Fruit fly (Drosophila melanogaster) whole organism, embryonic: ENCODE results near the gene LysRS.

Experiments used
- Atf6 ChIP-seq: fragments of 200-800 bp; sonication (Bioruptor generic); IDR thresholded peaks from 2 replicates; pipeline ENCODE4 v1.3.6; 2022; ENCODE audit warnings: missing biosample characterization, missing genetic modification characterization
- BtbVII ChIP-seq: fragments of 200-800 bp; sonication (Bioruptor generic); optimal IDR thresholded peaks from 3 replicates; lab custom pipeline; 2017; ENCODE audit warnings: missing biosample characterization, mild to moderate bottlenecking, missing genetic modification characterization
- CG1024 ChIP-seq: fragments of 200-800 bp; sonication (Bioruptor generic); IDR thresholded peaks from 2 replicates; pipeline ENCODE4 v1.3.6; 2022; ENCODE audit warnings: missing biosample characterization, missing genetic modification characterization
- CG10321 ChIP-seq: fragments of 200-800 bp; sonication (Bioruptor generic); IDR thresholded peaks from 2 replicates; pipeline ENCODE4 v1.3.6; 2022; ENCODE audit warnings: missing biosample characterization, missing genetic modification characterization
- CG11456 ChIP-seq: fragments of 200-800 bp; sonication (Bioruptor generic); IDR thresholded peaks from 3 replicates; pipeline ENCODE4 v1.3.6; 2022; ENCODE audit warnings: missing biosample characterization, missing genetic modification characterization
- CG11695 ChIP-seq: fragments of 200-800 bp; sonication (Bioruptor generic); IDR thresholded peaks from 3 replicates; pipeline ENCODE4 v1.3.6; 2022; ENCODE audit warnings: missing biosample characterization, missing genetic modification characterization
- CG11723 ChIP-seq: fragments of 200-800 bp; sonication (Bioruptor generic); optimal IDR thresholded peaks from 2 replicates; lab custom pipeline; 2017; ENCODE audit warnings: missing biosample characterization, mild to moderate bottlenecking, missing genetic modification characterization
- CG12071 ChIP-seq: fragments of 200-800 bp; sonication (Bioruptor generic); optimal IDR thresholded peaks from 3 replicates; lab custom pipeline; 2018; ENCODE audit warnings: missing biosample characterization, mild to moderate bottlenecking, missing genetic modification characterization
- CG12769 ChIP-seq: fragments of 200-800 bp; sonication (Bioruptor generic); optimal IDR thresholded peaks from 2 replicates; lab custom pipeline; 2019; ENCODE audit warnings: missing biosample characterization, mild to moderate bottlenecking, missing genetic modification characterization, moderate library complexity
- CG15073 ChIP-seq: fragments of 200-800 bp; sonication (Bioruptor generic); optimal IDR thresholded peaks from 2 replicates; lab custom pipeline; 2016; ENCODE audit warnings: missing biosample characterization, missing genetic modification characterization
- CG2116 ChIP-seq: fragments of 200-800 bp; sonication (Bioruptor generic); optimal IDR thresholded peaks from 3 replicates; lab custom pipeline; 2018; ENCODE audit warnings: missing biosample characterization, mild to moderate bottlenecking, missing genetic modification characterization
- CG2678 ChIP-seq: fragments of 200-800 bp; sonication (Bioruptor generic); optimal IDR thresholded peaks from 3 replicates; lab custom pipeline; 2019; ENCODE audit warnings: missing biosample characterization, mild to moderate bottlenecking, missing genetic modification characterization, moderate library complexity
- CG30403 ChIP-seq: fragments of 200-800 bp; sonication (Bioruptor generic); optimal IDR thresholded peaks from 3 replicates; lab custom pipeline; 2016; ENCODE audit warnings: missing biosample characterization, missing genetic modification characterization
- CG31441 ChIP-seq: fragments of 200-800 bp; sonication (Bioruptor generic); IDR thresholded peaks from 2 replicates; pipeline ENCODE4 v1.3.6; 2022; ENCODE audit warnings: missing biosample characterization, missing genetic modification characterization
- CG32772 ChIP-seq: fragments of 200-800 bp; sonication (Bioruptor generic); IDR thresholded peaks from 2 replicates; pipeline ENCODE4 v1.3.6; 2022; ENCODE audit warnings: missing biosample characterization, missing genetic modification characterization
- CG3281 ChIP-seq: fragments of 200-800 bp; sonication (Bioruptor generic); optimal IDR thresholded peaks from 3 replicates; lab custom pipeline; 2017; ENCODE audit warnings: missing biosample characterization, mild to moderate bottlenecking, missing genetic modification characterization
- CG34376 ChIP-seq: fragments of 200-800 bp; sonication (Bioruptor generic); optimal IDR thresholded peaks from 2 replicates; lab custom pipeline; 2018; ENCODE audit warnings: missing biosample characterization, mild to moderate bottlenecking, missing genetic modification characterization
- CG4360 ChIP-seq: fragments of 200-800 bp; sonication (Bioruptor generic); IDR thresholded peaks from 2 replicates; pipeline ENCODE4 v1.3.6; 2022; ENCODE audit warnings: missing biosample characterization, missing genetic modification characterization
- CG43689 ChIP-seq: fragments of 200-800 bp; sonication (Bioruptor generic); IDR thresholded peaks from 2 replicates; pipeline ENCODE4 v1.3.6; 2022; ENCODE audit warnings: missing biosample characterization, missing genetic modification characterization
- CG4730 ChIP-seq: fragments of 200-800 bp; sonication (Bioruptor generic); IDR thresholded peaks from 2 replicates; pipeline ENCODE4 v1.3.6; 2022; ENCODE audit warnings: missing biosample characterization, missing genetic modification characterization
- CG6813 ChIP-seq: fragments of 200-800 bp; sonication (Bioruptor generic); optimal IDR thresholded peaks from 2 replicates; lab custom pipeline; 2017; ENCODE audit warnings: missing biosample characterization, missing genetic modification characterization, mild to moderate bottlenecking, moderate library complexity, missing genetic modification reagents
- CG7271 ChIP-seq: fragments of 200-800 bp; sonication (Bioruptor generic); optimal IDR thresholded peaks from 2 replicates; lab custom pipeline; 2018; ENCODE audit warnings: missing biosample characterization, mild to moderate bottlenecking, missing genetic modification characterization, moderate library complexity
- CG9727 ChIP-seq: fragments of 200-800 bp; sonication (Bioruptor generic); optimal IDR thresholded peaks from 3 replicates; lab custom pipeline; 2017; ENCODE audit warnings: missing biosample characterization, mild to moderate bottlenecking, missing genetic modification characterization
- CG9817 ChIP-seq: fragments of 200-800 bp; sonication (Bioruptor generic); optimal IDR thresholded peaks from 2 replicates; lab custom pipeline; 2018; ENCODE audit warnings: missing biosample characterization, mild to moderate bottlenecking, missing genetic modification characterization, moderate library complexity
- Camta ChIP-seq: fragments of 200-800 bp; sonication (Bioruptor generic); optimal IDR thresholded peaks from 2 replicates; lab custom pipeline; 2016; ENCODE audit warnings: missing biosample characterization, missing genetic modification characterization
- CkIIα-i1 ChIP-seq: fragments of 200-800 bp; sonication (Bioruptor generic); IDR thresholded peaks from 2 replicates; pipeline ENCODE4 v1.3.6; 2022; ENCODE audit warnings: missing biosample characterization, missing genetic modification characterization
- D ChIP-seq, 2 experiments: fragments of 200-800 bp in 1 of 2; fragments of >200 bp in 1 of 2; sonication (Bioruptor generic) in 1 of 2; optimal IDR thresholded peaks; 2 replicates in 1 of 2; 3 replicates in 1 of 2; lab custom pipeline; 2017; ENCODE audit warnings: mild to moderate bottlenecking in 1 of 2, missing biosample characterization in 1 of 2, missing genetic modification characterization in 1 of 2, missing genetic modification reagents in 1 of 2
- D19B ChIP-seq: fragments of 200-800 bp; sonication (Bioruptor generic); optimal IDR thresholded peaks from 2 replicates; lab custom pipeline; 2017; ENCODE audit warnings: missing biosample characterization, mild to moderate bottlenecking, missing genetic modification characterization
- Dfd ChIP-seq, 2 experiments: fragments of >200 bp; optimal IDR thresholded peaks; 2 replicates each; lab custom pipeline; 2017; ENCODE audit warnings: missing biosample characterization in 2 of 2, missing genetic modification characterization in 2 of 2
- Drgx ChIP-seq: fragments of 200-800 bp; sonication (Bioruptor generic); IDR thresholded peaks from 2 replicates; pipeline ENCODE4 v1.3.6; 2022; ENCODE audit warnings: missing biosample characterization, missing genetic modification characterization
- Eip74EF ChIP-seq, 2 experiments: fragments of 200-800 bp in 1 of 2; fragments of >200 bp in 1 of 2; sonication (Bioruptor generic) in 1 of 2; optimal IDR thresholded peaks; 2 replicates each; lab custom pipeline; 2017 to 2019; ENCODE audit warnings: missing biosample characterization in 2 of 2, missing genetic modification characterization in 2 of 2, mild to moderate bottlenecking in 1 of 2, moderate library complexity in 1 of 2
- Fer2 ChIP-seq: fragments of 200-800 bp; sonication (Bioruptor generic); optimal IDR thresholded peaks from 2 replicates; lab custom pipeline; 2018; ENCODE audit warnings: missing biosample characterization, mild to moderate bottlenecking, missing genetic modification characterization, moderate library complexity
- Gsc ChIP-seq: fragments of 200-800 bp; sonication (Bioruptor generic); IDR thresholded peaks from 2 replicates; pipeline ENCODE4 v1.3.6; 2022; ENCODE audit warnings: missing biosample characterization, missing genetic modification characterization
- HLHmδ ChIP-seq: fragments of 200-800 bp; sonication (Bioruptor generic); optimal IDR thresholded peaks from 2 replicates; lab custom pipeline; 2018; ENCODE audit warnings: missing biosample characterization, mild to moderate bottlenecking, missing genetic modification characterization, moderate library complexity
- Kr ChIP-seq: fragments of 200-800 bp; sonication (Bioruptor generic); optimal IDR thresholded peaks from 2 replicates; lab custom pipeline; 2017; ENCODE audit warnings: missing biosample characterization, mild to moderate bottlenecking, missing genetic modification characterization
- Lhr ChIP-seq: fragments of 200-800 bp; sonication (Bioruptor generic); optimal IDR thresholded peaks from 3 replicates; lab custom pipeline; 2017; ENCODE audit warnings: mild to moderate bottlenecking, missing biosample characterization, missing genetic modification reagents, missing genetic modification characterization
- NK7.1 ChIP-seq: fragments of 200-800 bp; sonication (Bioruptor generic); optimal IDR thresholded peaks from 3 replicates; lab custom pipeline; 2016; ENCODE audit warnings: missing biosample characterization, missing genetic modification characterization
- Sox100B ChIP-seq: fragments of 200-800 bp; sonication (Bioruptor generic); optimal IDR thresholded peaks from 3 replicates; lab custom pipeline; 2018; ENCODE audit warnings: missing biosample characterization, mild to moderate bottlenecking, missing genetic modification characterization
- az2 ChIP-seq: fragments of 200-800 bp; sonication (Bioruptor generic); optimal IDR thresholded peaks from 3 replicates; lab custom pipeline; 2016; ENCODE audit warnings: missing biosample characterization, missing genetic modification characterization
- btn ChIP-seq: fragments of 200-800 bp; sonication (Bioruptor generic); optimal IDR thresholded peaks from 2 replicates; lab custom pipeline; 2016; ENCODE audit warnings: missing biosample characterization, missing genetic modification characterization
- chm ChIP-seq: fragments of 200-800 bp; sonication (Bioruptor generic); IDR thresholded peaks from 2 replicates; pipeline ENCODE4 v1.3.6; 2022; ENCODE audit warnings: missing biosample characterization, missing genetic modification characterization
- da ChIP-seq: fragments of 200-800 bp; sonication (Bioruptor generic); optimal IDR thresholded peaks from 2 replicates; lab custom pipeline; 2016; ENCODE audit warnings: missing biosample characterization, missing genetic modification characterization
- fd102C ChIP-seq: fragments of 200-800 bp; sonication (Bioruptor generic); optimal IDR thresholded peaks from 2 replicates; lab custom pipeline; 2018; ENCODE audit warnings: missing biosample characterization, mild to moderate bottlenecking, missing genetic modification characterization, moderate library complexity
- gce ChIP-seq: fragments of 200-800 bp; sonication (Bioruptor generic); IDR thresholded peaks from 3 replicates; pipeline ENCODE4 v1.3.6; 2022; ENCODE audit warnings: missing biosample characterization, missing genetic modification characterization
- gfzf ChIP-seq: fragments of 200-800 bp; sonication (Bioruptor generic); optimal IDR thresholded peaks from 2 replicates; lab custom pipeline; 2016; ENCODE audit warnings: missing biosample characterization, mild to moderate bottlenecking, missing genetic modification characterization, moderate library complexity
- grn ChIP-seq: fragments of 200-800 bp; sonication (Bioruptor generic); optimal IDR thresholded peaks from 3 replicates; lab custom pipeline; 2017; ENCODE audit warnings: missing biosample characterization, missing genetic modification characterization
- gt ChIP-seq: fragments of 200-800 bp; sonication (Bioruptor generic); IDR thresholded peaks from 2 replicates; pipeline ENCODE4 v1.3.6; 2022; ENCODE audit warnings: missing biosample characterization, missing genetic modification characterization
- kay ChIP-seq: fragments of 200-800 bp; sonication (Bioruptor generic); optimal IDR thresholded peaks from 2 replicates; lab custom pipeline; 2016; ENCODE audit warnings: missing biosample characterization, missing genetic modification characterization
- ken ChIP-seq: fragments of 200-800 bp; sonication (Bioruptor generic); IDR thresholded peaks from 3 replicates; pipeline ENCODE4 v1.3.6; 2022; ENCODE audit warnings: missing biosample characterization, missing genetic modification characterization
- nau ChIP-seq: fragments of 200-800 bp; sonication (Bioruptor generic); optimal IDR thresholded peaks from 3 replicates; lab custom pipeline; 2017; ENCODE audit warnings: missing biosample characterization, mild to moderate bottlenecking, missing genetic modification characterization, missing genetic modification reagents
- otp ChIP-seq: fragments of 200-800 bp; sonication (Bioruptor generic); IDR thresholded peaks from 3 replicates; pipeline ENCODE4, ENCODE4 v1.3.6; 2022; ENCODE audit warnings: missing biosample characterization, missing genetic modification characterization

The LysRS gene

dm6 chrX:9650048-9650447 is 41.4 kb upstream of the LysRS start (continued):
- TF ChIP-seq da (no peak), CG9727 (peak; percentile 45), Gsc (no peak), CG11456 (GFP tag; lab: Robert Waterston, UW) (no peak), D (optimal IDR thresholded peaks at IDR 0.05; lab: Kevin White, UChicago) (no peak), D (GFP tag; optimal IDR thresholded peaks at IDR 0.05; lab: Kevin White, UChicago) (peak; percentile 16), az2 (GFP tag; lab: Kevin White, UChicago) (peak; percentile 63), CG12769 (tag; lab: Kevin White, UChicago) (no peak), nau (GFP tag; lab: Kevin White, UChicago) (no peak), Atf6 (GFP tag; lab: Robert Waterston, UW) (no peak), Camta (GFP tag; lab: Kevin White, UChicago) (peak; percentile 29), chm (GFP tag; lab: Robert Waterston, UW) (peak; percentile 44; the same call in 1 of the 2 replicates), CG6813 (GFP tag; lab: Kevin White, UChicago) (no peak), HLHmδ (no peak), CG34376 (GFP tag; lab: Kevin White, UChicago) (no peak), CG11695 (GFP tag; lab: Robert Waterston, UW) (no peak), otp (GFP tag; lab: Robert Waterston, UW) (peak; percentile 66; the same call in 1 of the 3 replicates), CG7271 (no peak), gt (GFP tag; lab: Robert Waterston, UW) (0 out of 2 replicates have a peak, but pooled peaks have one; percentile 13), CG31441 (peak; percentile 45; the same call in 1 of the 2 replicates), CG4360 (GFP tag; lab: Robert Waterston, UW) (0 out of 2 replicates have a peak, but pooled peaks have one; percentile 42), Drgx (GFP tag; lab: Robert Waterston, UW) (peak; percentile 90), CG11723 (GFP tag; lab: Kevin White, UChicago) (no peak), Kr (GFP tag; lab: Kevin White, UChicago) (no peak), BtbVII (no peak), ken (GFP tag; lab: Robert Waterston, UW) (0 out of 3 replicates have a peak, but pooled peaks have one; percentile 56), CG30403 (GFP tag; lab: Kevin White, UChicago) (peak; percentile 41), kay (GFP tag; lab: Kevin White, UChicago) (no peak), NK7.1 (GFP tag; lab: Kevin White, UChicago) (no peak), grn (GFP tag; lab: Kevin White, UChicago) (no peak), Eip74EF (GFP tag; optimal IDR thresholded peaks at IDR 0.05; lab: Kevin White, UChicago) (no peak), gce (GFP tag; lab: Robert Waterston, UW) (no peak), CkIIα-i1 (GFP tag; lab: Robert Waterston, UW) (no peak), Sox100B (peak; percentile 7), CG9817 (no peak), CG32772 (GFP tag; lab: Robert Waterston, UW) (peak; percentile 63; the same call in 1 of the 2 replicates), CG4730 (no peak), Lhr (no peak), CG2678 (tag; lab: Kevin White, UChicago) (peak; percentile 33), gfzf (no peak), CG12071 (GFP tag; lab: Kevin White, UChicago) (no peak), CG10321 (GFP tag; lab: Robert Waterston, UW) (no peak), CG3281 (GFP tag; lab: Kevin White, UChicago) (no peak), CG43689 (GFP tag; lab: Robert Waterston, UW) (no peak), CG2116 (no peak), fd102C (GFP tag; lab: Kevin White, UChicago) (no peak), Fer2 (tag; lab: Kevin White, UChicago) (no peak), D19B (GFP tag; lab: Kevin White, UChicago) (no peak), CG15073 (GFP tag; lab: Kevin White, UChicago) (no peak), btn (GFP tag; lab: Kevin White, UChicago) (no peak), Dfd (GFP tag; optimal IDR thresholded peaks at IDR 0.05; lab: Kevin White, UChicago) (no peak), CG1024 (GFP tag; lab: Robert Waterston, UW) (peak; percentile 50; the same call in 1 of the 2 replicates)
